Fruit fly (Drosophila melanogaster): Measurements from ENCODE around the gene Atg18a.

Gene Atg18a

dm6 chr3L:8180464-8181137 lies 6.1 kb upstream of the Atg18a start, which contains the start of the genes mthl7 and Uxs (continued):
- TF ChIP-seq Sry-δ (GFP tag; optimal IDR thresholded peaks at IDR 0.05) (peak; percentile 24), CHES-1-like (GFP tag; optimal IDR thresholded peaks at IDR 0.05) (no peak), CG3163 (GFP tag; optimal IDR thresholded peaks at IDR 0.05) (no peak), mam (GFP tag; optimal IDR thresholded peaks at IDR 0.05) (no peak), CG14014 (GFP tag; IDR thresholded peaks at IDR 0.05) (no peak), CG12155 (GFP tag; optimal IDR thresholded peaks at IDR 0.05) (no peak), fu2 (GFP tag; optimal IDR thresholded peaks at IDR 0.05) (no peak), unc-4 (GFP tag; IDR thresholded peaks at IDR 0.05; ENCODE audit: partially characterized antibody) (peak; percentile 58), CG9817 (tag; optimal IDR thresholded peaks at IDR 0.05) (no peak), zf30C (GFP tag; optimal IDR thresholded peaks at IDR 0.05) (no peak), HLH3B (GFP tag; IDR thresholded peaks at IDR 0.05) (no peak), Adf1 (GFP tag; IDR thresholded peaks at IDR 0.05) (no peak), repo (GFP tag; optimal IDR thresholded peaks at IDR 0.05) (no peak), CG18764 (GFP tag; optimal IDR thresholded peaks at IDR 0.05) (no peak), CG14965 (GFP tag; optimal IDR thresholded peaks at IDR 0.05; ENCODE audit: borderline replicate concordance) (no peak), CG12299 (tag; optimal IDR thresholded peaks at IDR 0.05) (no peak), crp (GFP tag; optimal IDR thresholded peaks at IDR 0.05) (peak in 1 of 2 experiments; percentile 56), fd102C (GFP tag; optimal IDR thresholded peaks at IDR 0.05) (no peak), exex (tag; optimal IDR thresholded peaks at IDR 0.05) (no peak), CG6254 (GFP tag; optimal IDR thresholded peaks at IDR 0.05) (no peak), pnt (GFP tag; optimal IDR thresholded peaks at IDR 0.05) (no peak), ham (GFP tag; IDR thresholded peaks at IDR 0.05) (no peak), TFAM (GFP tag; optimal IDR thresholded peaks at IDR 0.05) (no peak), Bteb2 (GFP tag; optimal IDR thresholded peaks at IDR 0.05) (no peak), CG2712 (tag; optimal IDR thresholded peaks at IDR 0.05) (no peak), Ptx1 (GFP tag; IDR thresholded peaks at IDR 0.05) (no peak), Oaz (GFP tag; IDR thresholded peaks at IDR 0.05) (no peak), Hr51 (GFP tag; optimal IDR thresholded peaks at IDR 0.05) (no peak), hth (optimal IDR thresholded peaks at IDR 0.05) (no peak), Dll (GFP tag; IDR thresholded peaks at IDR 0.05; ENCODE audit: partially characterized antibody) (peak; percentile 56; the same call in 1 of the 4 replicates), rib (GFP tag; IDR thresholded peaks at IDR 0.05) (no peak), CG10274 (GFP tag; optimal IDR thresholded peaks at IDR 0.05) (no peak), emc (GFP tag; optimal IDR thresholded peaks at IDR 0.05) (no peak), D (optimal IDR thresholded peaks at IDR 0.05) (no peak), D (GFP tag; optimal IDR thresholded peaks at IDR 0.05) (no peak), CoRest (tag; optimal IDR thresholded peaks at IDR 0.05) (no peak), Aef1 (GFP tag; IDR thresholded peaks at IDR 0.05) (no peak), CG12219 (GFP tag; optimal IDR thresholded peaks at IDR 0.05) (no peak), danr (GFP tag; IDR thresholded peaks at IDR 0.05) (no peak), ro (GFP tag; IDR thresholded peaks at IDR 0.05) (no peak), CG10147 (GFP tag; optimal IDR thresholded peaks at IDR 0.05) (no peak), sug (tag; optimal IDR thresholded peaks at IDR 0.05) (peak; percentile 4), ind (GFP tag; optimal IDR thresholded peaks at IDR 0.05) (no peak), jigr1 (GFP tag; IDR thresholded peaks at IDR 0.05) (no peak), sqz (GFP tag; optimal IDR thresholded peaks at IDR 0.05) (no peak), CG12236 (GFP tag; optimal IDR thresholded peaks at IDR 0.05) (no peak), toy (GFP tag; IDR thresholded peaks at IDR 0.05) (no peak), Hsf (GFP tag; optimal IDR thresholded peaks at IDR 0.05) (no peak), so (GFP tag; IDR thresholded peaks at IDR 0.05) (no peak), luna (GFP tag; optimal IDR thresholded peaks at IDR 0.05) (no peak), vvl (GFP tag; IDR thresholded peaks at IDR 0.05) (0 out of 2 replicates have a peak, but pooled peaks have one; percentile 10), CG7987 (GFP tag; optimal IDR thresholded peaks at IDR 0.05) (no peak)

Measured in whole organism, embryonic.